Worm (Caenorhabditis elegans): ENCODE measurements around the gene unc-24.

DNA sequence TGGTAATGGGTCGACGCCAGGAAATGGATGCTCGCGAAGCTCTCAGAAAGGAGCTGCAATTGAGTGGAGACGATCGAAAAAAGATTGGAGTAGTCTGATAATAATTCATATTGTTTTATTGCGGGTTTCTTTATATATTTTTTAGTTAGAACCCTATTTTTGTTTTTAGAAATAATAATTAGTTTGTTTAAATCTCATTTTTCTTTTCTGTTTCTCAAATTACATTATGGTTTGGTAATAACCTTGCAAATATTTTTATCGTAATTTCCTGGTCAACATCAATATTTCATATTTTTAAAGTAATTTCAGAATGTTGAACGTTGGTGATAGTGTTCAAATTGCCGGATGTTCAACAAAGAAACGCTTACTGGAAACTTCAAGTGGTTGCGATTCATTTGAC, 37.0 kb downstream of the unc-24 start, which contains the start of gene elpc-4:
- no peak for TF ChIP-seq fkh-6 (tag; optimal IDR thresholded peaks at IDR 0.05)
- no peak for TF ChIP-seq pros-1 (tag; optimal IDR thresholded peaks at IDR 0.05)
- no peak for TF ChIP-seq pqm-1 (tag; optimal IDR thresholded peaks at IDR 0.05)
- no peak for TF ChIP-seq elt-2 (tag; optimal IDR thresholded peaks at IDR 0.05)
- TF ChIP-seq pha-4 (tag; optimal IDR thresholded peaks at IDR 0.05) = no peak
- no peak for TF ChIP-seq ceh-34 (tag; optimal IDR thresholded peaks at IDR 0.05)
- no peak for TF ChIP-seq lim-6 (tag; optimal IDR thresholded peaks at IDR 0.05)
- no peak for TF ChIP-seq ceh-30 (tag; optimal IDR thresholded peaks at IDR 0.05)
- no peak for TF ChIP-seq nhr-11 (tag; optimal IDR thresholded peaks at IDR 0.05)
- no peak for TF ChIP-seq ceh-31 (tag; optimal IDR thresholded peaks at IDR 0.05)
- TF ChIP-seq syd-9 (tag; optimal IDR thresholded peaks at IDR 0.05) = no peak
- no peak for TF ChIP-seq K09A11.1 (tag; optimal IDR thresholded peaks at IDR 0.05; ENCODE audit: insufficient read depth)
- TF ChIP-seq mec-3 (tag; optimal IDR thresholded peaks at IDR 0.05; ENCODE audit: borderline replicate concordance) = no peak
